Worm (Caenorhabditis elegans) whole organism, L4 larva: ENCODE measurements around the gene C49F8.15.

Source experiments
- F44E2.7 ChIP-seq: fragments of 200-800 bp; sonication (Bioruptor generic); IDR thresholded peaks from 2 replicates; pipeline ENCODE4 v2.1.2; 2022; ENCODE audit warnings: missing genetic modification characterization, missing compliant biosample characterization
- T20F7.1 ChIP-seq: fragments of 200-800 bp; sonication (Bioruptor generic); optimal IDR thresholded peaks from 2 replicates; lab custom pipeline; 2018; ENCODE audit warnings: mild to moderate bottlenecking, missing genetic modification characterization, missing compliant biosample characterization
- T26A8.4 ChIP-seq: fragments of 200-800 bp; sonication (Bioruptor generic); IDR thresholded peaks from 2 replicates; pipeline ENCODE4 v1.3.6; 2022; ENCODE audit warnings: missing genetic modification characterization, missing compliant biosample characterization
- Y48G9A.11 ChIP-seq: fragments of 200-800 bp; sonication (Bioruptor generic); IDR thresholded peaks from 2 replicates; pipeline ENCODE4 v1.3.6; 2022; ENCODE audit warnings: missing genetic modification reagents, missing genetic modification characterization, missing compliant biosample characterization
- ZK337.2 ChIP-seq: fragments of 200-800 bp; sonication (Bioruptor generic); IDR thresholded peaks from 2 replicates; pipeline ENCODE4 v1.3.6; 2022; ENCODE audit warnings: missing genetic modification reagents, missing genetic modification characterization, missing compliant biosample characterization
- aha-1 ChIP-seq: fragments of 150-350 bp; peaks from one replicate; lab custom pipeline; 2014; ENCODE audit warnings: missing biosample characterization, missing genetic modification characterization
- ama-1 ChIP-seq: fragments of 150-350 bp; optimal IDR thresholded peaks from 2 replicates; lab custom pipeline; 2014; ENCODE audit warnings: inconsistent platforms, mixed read lengths
- attf-4 ChIP-seq: sonication (generic microtip); optimal IDR thresholded peaks from 3 replicates; lab custom pipeline; 2017; ENCODE audit warnings: missing biosample characterization, missing genetic modification characterization
- ceh-44 ChIP-seq: fragments of 200-800 bp; sonication (Bioruptor generic); IDR thresholded peaks from 2 replicates; pipeline ENCODE4 v1.3.6; 2022; ENCODE audit warnings: missing genetic modification reagents, missing genetic modification characterization, missing compliant biosample characterization
- ceh-82 ChIP-seq: sonication (generic microtip); optimal IDR thresholded peaks from 2 replicates; lab custom pipeline; 2017; ENCODE audit warnings: missing biosample characterization, missing genetic modification characterization
- cey-2 ChIP-seq: sonication (generic microtip); optimal IDR thresholded peaks from 3 replicates; lab custom pipeline; 2017; ENCODE audit warnings: missing genetic modification characterization, mild to moderate bottlenecking, missing compliant biosample characterization, antibody characterized with exemption, borderline replicate concordance; ENCODE audit not compliant: insufficient read depth
- ctbp-1 ChIP-seq: fragments of 200-800 bp; sonication (Bioruptor generic); IDR thresholded peaks from 2 replicates; pipeline ENCODE4 v1.3.6; 2022; ENCODE audit warnings: missing genetic modification reagents, missing genetic modification characterization, missing compliant biosample characterization
- daf-16 ChIP-seq, 3 experiments: sonication (generic microtip); optimal IDR thresholded peaks; 2 replicates each; lab custom pipeline; 2016 to 2017; ENCODE audit warnings: missing genetic modification characterization in 3 of 3, missing genetic modification reagents in 3 of 3, mild to moderate bottlenecking in 2 of 3, missing compliant biosample characterization in 2 of 3, missing biosample characterization in 1 of 3, moderate library complexity in 1 of 3
- dmd-9 ChIP-seq: fragments of 200-800 bp; sonication (Bioruptor generic); IDR thresholded peaks from 2 replicates; pipeline ENCODE4 v1.3.6; 2022; ENCODE audit warnings: missing genetic modification reagents, missing genetic modification characterization, missing compliant biosample characterization
- dpl-1 ChIP-seq: fragments of 150-350 bp; optimal IDR thresholded peaks from 2 replicates; lab custom pipeline; 2014; ENCODE audit warnings: missing biosample characterization, missing genetic modification reagents, missing genetic modification characterization
- duxl-1 ChIP-seq: sonication (generic microtip); optimal IDR thresholded peaks from 2 replicates; lab custom pipeline; 2016; ENCODE audit warnings: mild to moderate bottlenecking, missing genetic modification characterization, moderate library complexity, missing compliant biosample characterization; ENCODE audit not compliant: poor library complexity
- dve-1 ChIP-seq: sonication (generic microtip); optimal IDR thresholded peaks from 2 replicates; lab custom pipeline; 2017; ENCODE audit warnings: antibody characterized with exemption, mild to moderate bottlenecking, missing genetic modification characterization, missing compliant biosample characterization; ENCODE audit not compliant: insufficient read depth
- egl-43 ChIP-seq: fragments of 200-800 bp; sonication (Bioruptor generic); IDR thresholded peaks from 2 replicates; pipeline ENCODE4 v1.3.6; 2022; ENCODE audit warnings: missing genetic modification reagents, missing genetic modification characterization, missing compliant biosample characterization
- fkh-10 ChIP-seq: fragments of 150-350 bp; optimal IDR thresholded peaks from 2 replicates; lab custom pipeline; 2014; ENCODE audit warnings: missing biosample characterization, missing genetic modification reagents, missing genetic modification characterization
- lim-7 ChIP-seq: fragments of 200-800 bp; sonication (Bioruptor generic); IDR thresholded peaks from 2 replicates; pipeline ENCODE4 v1.3.6; 2022; ENCODE audit warnings: missing genetic modification characterization, missing compliant biosample characterization
- lin-38 ChIP-seq: fragments of 200-800 bp; sonication (Bioruptor generic); IDR thresholded peaks from 2 replicates; pipeline ENCODE4 v1.3.6; 2022; ENCODE audit warnings: missing genetic modification reagents, missing genetic modification characterization, missing compliant biosample characterization
- lir-3 ChIP-seq: sonication (generic microtip); optimal IDR thresholded peaks from 2 replicates; lab custom pipeline; 2016; ENCODE audit warnings: mild to moderate bottlenecking, missing genetic modification characterization, missing compliant biosample characterization
- madf-9 ChIP-seq: fragments of 200-800 bp; sonication (Bioruptor generic); conservative IDR thresholded peaks from 2 replicates; pipeline ENCODE4 v1.3.6; 2022; ENCODE audit warnings: missing genetic modification reagents, missing genetic modification characterization, missing compliant biosample characterization
- mdt-29 ChIP-seq: fragments of 200-800 bp; sonication (Bioruptor generic); IDR thresholded peaks from 2 replicates; pipeline ENCODE4 v1.3.6; 2022; ENCODE audit warnings: missing genetic modification reagents, missing genetic modification characterization, missing compliant biosample characterization
- mxl-3 ChIP-seq: fragments of 200-800 bp; sonication (Bioruptor generic); optimal IDR thresholded peaks from 2 replicates; lab custom pipeline; 2018; ENCODE audit warnings: mild to moderate bottlenecking, missing genetic modification characterization, missing compliant biosample characterization
- nhr-102 ChIP-seq: sonication (generic microtip); optimal IDR thresholded peaks from 2 replicates; lab custom pipeline; 2016; ENCODE audit warnings: mild to moderate bottlenecking, missing genetic modification characterization, moderate library complexity, missing compliant biosample characterization
- nhr-237 ChIP-seq: sonication (generic microtip); optimal IDR thresholded peaks from 2 replicates; lab custom pipeline; 2017; ENCODE audit warnings: missing biosample characterization, missing genetic modification characterization
- nhr-25 ChIP-seq: sonication (generic microtip); optimal IDR thresholded peaks from 2 replicates; lab custom pipeline; 2017; ENCODE audit warnings: missing genetic modification characterization, mild to moderate bottlenecking, missing compliant biosample characterization, antibody characterized with exemption, moderate library complexity, borderline replicate concordance; ENCODE audit not compliant: insufficient read depth
- nhr-28 ChIP-seq: fragments of 150-350 bp; optimal IDR thresholded peaks from 2 replicates; lab custom pipeline; 2014; ENCODE audit warnings: missing biosample characterization, missing genetic modification characterization
- nhr-48 ChIP-seq: sonication (generic microtip); optimal IDR thresholded peaks from 2 replicates; lab custom pipeline; 2016; ENCODE audit warnings: mild to moderate bottlenecking, missing genetic modification characterization, missing compliant biosample characterization
- nhr-6 ChIP-seq: fragments of 150-350 bp; optimal IDR thresholded peaks from 2 replicates; lab custom pipeline; 2014; ENCODE audit warnings: missing biosample characterization, missing genetic modification characterization
- nhr-76 ChIP-seq: fragments of 150-350 bp; optimal IDR thresholded peaks from 2 replicates; lab custom pipeline; 2014; ENCODE audit warnings: missing biosample characterization, missing genetic modification characterization
- nhr-77 ChIP-seq: fragments of 150-350 bp; optimal IDR thresholded peaks from 2 replicates; lab custom pipeline; 2014; ENCODE audit warnings: missing biosample characterization, missing genetic modification characterization
- php-3 ChIP-seq: fragments of 200-800 bp; sonication (Bioruptor generic); IDR thresholded peaks from 2 replicates; pipeline ENCODE4 v1.3.6; 2022; ENCODE audit warnings: missing genetic modification reagents, missing genetic modification characterization, missing compliant biosample characterization
- set-16 ChIP-seq: fragments of 200-800 bp; sonication (Bioruptor generic); IDR thresholded peaks from 2 replicates; pipeline ENCODE4 v1.3.6; 2022; ENCODE audit warnings: missing genetic modification reagents, missing genetic modification characterization, missing compliant biosample characterization
- skn-1 ChIP-seq: fragments of 150-350 bp; optimal IDR thresholded peaks from 2 replicates; lab custom pipeline; 2014; ENCODE audit warnings: missing biosample characterization, missing genetic modification characterization
- snpc-1.2 ChIP-seq: fragments of 200-800 bp; sonication (Bioruptor generic); IDR thresholded peaks from 2 replicates; pipeline ENCODE4 v1.3.6; 2022; ENCODE audit warnings: missing genetic modification reagents, missing genetic modification characterization, missing compliant biosample characterization
- snpc-4 ChIP-seq: fragments of 150-350 bp; optimal IDR thresholded peaks from 2 replicates; lab custom pipeline; 2014; ENCODE audit warnings: missing biosample characterization, missing genetic modification characterization
- tra-1 ChIP-seq: fragments of 200-800 bp; sonication (Bioruptor generic); IDR thresholded peaks from 2 replicates; pipeline ENCODE4 v1.3.6; 2022; ENCODE audit warnings: missing genetic modification reagents, missing genetic modification characterization, missing compliant biosample characterization
- unc-62 ChIP-seq, 3 experiments: fragments of 150-350 bp in 1 of 3; sonication (generic microtip); optimal IDR thresholded peaks in 2 of 3; peaks in 1 of 3; 1 replicate in 1 of 3; 2 replicates in 2 of 3; lab custom pipeline; 2014 to 2017; ENCODE audit warnings: missing biosample characterization in 3 of 3, missing genetic modification characterization in 3 of 3, missing genetic modification reagents in 3 of 3, missing genotype in 1 of 3
- zag-1 ChIP-seq: fragments of 150-350 bp; optimal IDR thresholded peaks from 2 replicates; lab custom pipeline; 2014; ENCODE audit warnings: missing biosample characterization, missing genetic modification characterization
- zfp-2 ChIP-seq: sonication (generic microtip); optimal IDR thresholded peaks from 2 replicates; lab custom pipeline; 2016; ENCODE audit warnings: mild to moderate bottlenecking, missing genetic modification characterization, missing compliant biosample characterization
- zip-2 ChIP-seq: fragments of 150-350 bp; optimal IDR thresholded peaks from 2 replicates; lab custom pipeline; 2014; ENCODE audit warnings: missing biosample characterization, missing genetic modification characterization

Gene C49F8.15

ce11 chrX:13350804-13351747 is 11.3 kb downstream of the C49F8.15 start, which contains the start of gene mxl-3 (continued):
- TF ChIP-seq dpl-1 (no peak), zip-2 (tag; lab: Kevin White, UChicago) (no peak), ama-1 (lab: Kevin White, UChicago) (peak; percentile 86), ZK337.2 (GFP tag; lab: Robert Waterston, UW) (no peak), mxl-3 (peak; percentile 97), dmd-9 (GFP tag; lab: Robert Waterston, UW) (no peak), skn-1 (tag; lab: Kevin White, UChicago) (no peak), nhr-237 (tag; lab: Kevin White, UChicago) (no peak), set-16 (peak; percentile 66), dve-1 (tag; lab: Kevin White, UChicago) (peak; percentile 65), snpc-4 (no peak), Y48G9A.11 (GFP tag; lab: Robert Waterston, UW) (no peak), attf-4 (tag; lab: Kevin White, UChicago) (no peak), lim-7 (no peak), zag-1 (tag; lab: Kevin White, UChicago) (no peak), nhr-76 (tag; lab: Kevin White, UChicago) (no peak), egl-43 (GFP tag; lab: Robert Waterston, UW) (no peak), daf-16 (GFP tag; optimal IDR thresholded peaks at IDR 0.05; lab: Kevin White, UChicago) (peak in 1 of 2 experiments; percentile 27), daf-16 (tag; optimal IDR thresholded peaks at IDR 0.05; lab: Kevin White, UChicago) (peak; percentile 88), T20F7.1 (GFP tag; lab: Kevin White, UChicago) (no peak), nhr-25 (tag; lab: Kevin White, UChicago) (no peak), ceh-82 (tag; lab: Kevin White, UChicago) (no peak), tra-1 (GFP tag; lab: Robert Waterston, UW) (peak; percentile 40; the same call in 1 of the 2 replicates), nhr-102 (tag; lab: Kevin White, UChicago) (no peak), nhr-28 (tag; lab: Kevin White, UChicago) (peak; percentile 70), F44E2.7 (GFP tag; lab: Robert Waterston, UW) (no peak), zfp-2 (tag; lab: Kevin White, UChicago) (no peak), nhr-48 (tag; lab: Kevin White, UChicago) (peak; percentile 84)
- TF ChIP-seq, all 104 proteins: peak for 31

ce11 chrX:13350123-13350798 is 12.1 kb downstream of the C49F8.15 start:
- TF ChIP-seq zag-1 (tag; lab: Kevin White, UChicago) (no peak), mxl-3 (peak; percentile 16), ceh-44 (GFP tag; lab: Robert Waterston, UW) (no peak), duxl-1 (tag; lab: Kevin White, UChicago) (peak; percentile 21), madf-9 (no peak), aha-1 (tag; lab: Kevin White, UChicago) (peak; percentile 7), dpl-1 (no peak), lir-3 (no peak), snpc-1.2 (GFP tag; lab: Robert Waterston, UW) (peak; percentile 9; the same call in 1 of the 2 replicates), ctbp-1 (GFP tag; lab: Robert Waterston, UW) (peak; percentile 21; the same call in 1 of the 2 replicates), lin-38 (GFP tag; lab: Robert Waterston, UW) (peak; percentile 41), nhr-77 (tag; lab: Kevin White, UChicago) (no peak), unc-62 (GFP tag; optimal IDR thresholded peaks at IDR 0.05 in 1 of 2; lab: Kevin White, UChicago) (peak in 1 of 2 experiments; percentile 53), unc-62 (tag; optimal IDR thresholded peaks at IDR 0.05; lab: Kevin White, UChicago) (no peak), fkh-10 (GFP tag; lab: Kevin White, UChicago) (no peak), cey-2 (tag; lab: Kevin White, UChicago) (no peak), T26A8.4 (GFP tag; lab: Robert Waterston, UW) (peak; percentile 54), mdt-29 (no peak), nhr-6 (tag; lab: Kevin White, UChicago) (no peak), T20F7.1 (GFP tag; lab: Kevin White, UChicago) (peak; percentile 10), tra-1 (GFP tag; lab: Robert Waterston, UW) (0 out of 2 replicates have a peak, but pooled peaks have one; percentile 5), php-3 (GFP tag; lab: Robert Waterston, UW) (no peak)
- TF ChIP-seq, all 104 proteins: peak for 10
